Worm (Caenorhabditis elegans) whole organism, L4 larva: ENCODE results near the gene C54E4.12.

ENCODE experiments used
- R02D3.7 ChIP-seq: fragments of 150-350 bp; sonication (generic microtip); optimal IDR thresholded peaks from 3 replicates; lab custom pipeline; 2014; ENCODE audit warnings: missing biosample characterization, missing genetic modification characterization
- lsy-2 ChIP-seq, 2 experiments: fragments of 150-350 bp in 1 of 2; sonication (generic microtip) in 1 of 2; optimal IDR thresholded peaks; 2 replicates each; lab custom pipeline; 2014 to 2017; ENCODE audit warnings: missing biosample characterization in 2 of 2, missing genetic modification characterization in 2 of 2
- mdl-1 ChIP-seq, 2 experiments: fragments of 150-350 bp in 1 of 2; sonication (generic microtip) in 1 of 2; optimal IDR thresholded peaks; 2 replicates each; lab custom pipeline; 2014 to 2017; ENCODE audit warnings: missing biosample characterization in 2 of 2, missing genetic modification characterization in 2 of 2

- TF ChIP-seq R02D3.7 (tag; lab: Kevin White, UChicago) (no peak), mdl-1 (tag; optimal IDR thresholded peaks at IDR 0.05; lab: Kevin White, UChicago) (no peak), lsy-2 (tag; optimal IDR thresholded peaks at IDR 0.05; lab: Kevin White, UChicago) (peak in 1 of 2 experiments; percentile 12)
Measured at ce11 chrIV:2111300-2111874, 29.1 kb downstream of the C54E4.12 start, which contains the start of gene che-6.
